Worm (Caenorhabditis elegans): Measurements from ENCODE around the gene Y57G11C.1142.

- TF ChIP-seq F49E8.2 (tag; optimal IDR thresholded peaks at IDR 0.05; ENCODE audit: insufficient read depth) (no peak), F10E7.11 (tag; optimal IDR thresholded peaks at IDR 0.05) (no peak), efl-1 (GFP tag; optimal IDR thresholded peaks at IDR 0.05) (no peak), ztf-22 (GFP tag; optimal IDR thresholded peaks at IDR 0.05) (no peak), ama-1 (optimal IDR thresholded peaks at IDR 0.05) (no peak), ama-1 (GFP tag; optimal IDR thresholded peaks at IDR 0.05) (no peak), Y53G8AR.9 (GFP tag; conservative IDR thresholded peaks at IDR 0.05) (no peak), K12H6.12 (tag; optimal IDR thresholded peaks at IDR 0.05) (no peak)
Measured at ce11 chrIV:14825379-14825778, 23.0 kb downstream of the Y57G11C.1142 start, which contains the start of gene rps-18.
